1 fruit fly cellular context compared by ENCODE assay signal in genomic region chr3R:6170737-6171136, dm6.
A peak's percentile ranks its signal among the peaks of the same experiment; 100 is the strongest.
TF ChIP-seq lines count a peak whose summit lies in the region.

No protein-coding gene starts in this region.

TF ChIP-seq in whole organism, embryonic, 481 proteins besides CTCF, POLR2A, EP300 and RAD21 (continued from another document):
- TF ChIP-seq Ets97D (GFP tag; optimal IDR thresholded peaks at IDR 0.05; lab: Kevin White, UChicago) (peak; percentile 13), CG12659 (GFP tag; optimal IDR thresholded peaks at IDR 0.05; lab: Kevin White, UChicago) (no peak), vvl (GFP tag; IDR thresholded peaks at IDR 0.05; lab: Robert Waterston, UW) (peak; percentile 26), sens (GFP tag; lab: Kevin White, UChicago) (peak; percentile 49), CG10147 (GFP tag; optimal IDR thresholded peaks at IDR 0.05; lab: Kevin White, UChicago) (peak; percentile 23), CG16813 (GFP tag; IDR thresholded peaks at IDR 0.05; lab: Robert Waterston, UW; ENCODE audit: partially characterized antibody) (peak; percentile 53; the same call in 2 of the 3 replicates), CG7963 (GFP tag; IDR thresholded peaks at IDR 0.05; lab: Robert Waterston, UW; ENCODE audit: partially characterized antibody) (peak; percentile 31; the same call in 1 of the 3 replicates), CG13624 (GFP tag; optimal IDR thresholded peaks at IDR 0.05; lab: Kevin White, UChicago) (peak; percentile 5), yki (optimal IDR thresholded peaks at IDR 0.05; lab: Kevin White, UChicago) (peak; percentile 10), ato (GFP tag; IDR thresholded peaks at IDR 0.05; lab: Robert Waterston, UW; ENCODE audit: partially characterized antibody) (no peak), sisA (GFP tag; IDR thresholded peaks at IDR 0.05; lab: Robert Waterston, UW) (peak; percentile 33; the same call in 1 of the 2 replicates), Chrac-16 (GFP tag; optimal IDR thresholded peaks at IDR 0.05; lab: Kevin White, UChicago) (peak; percentile 18), sens-2 (GFP tag; IDR thresholded peaks at IDR 0.05; lab: Robert Waterston, UW) (no peak), CG3847 (GFP tag; IDR thresholded peaks at IDR 0.05; lab: Robert Waterston, UW) (0 out of 2 replicates have a peak, but pooled peaks have one; percentile 27), CG10267 (tag; optimal IDR thresholded peaks at IDR 0.05; lab: Kevin White, UChicago) (peak; percentile 7), bbx (GFP tag; IDR thresholded peaks at IDR 0.05; lab: Robert Waterston, UW; ENCODE audit: partially characterized antibody) (0 out of 2 replicates have a peak, but pooled peaks have one; percentile 29), Sry-δ (GFP tag; optimal IDR thresholded peaks at IDR 0.05; lab: Kevin White, UChicago) (peak; percentile 2), CG11456 (GFP tag; IDR thresholded peaks at IDR 0.05; lab: Robert Waterston, UW) (peak; percentile 60; the same call in 2 of the 3 replicates), CG32532 (GFP tag; IDR thresholded peaks at IDR 0.05; lab: Robert Waterston, UW) (peak; percentile 30; the same call in 1 of the 2 replicates), CG8290 (GFP tag; optimal IDR thresholded peaks at IDR 0.05; lab: Kevin White, UChicago) (peak; percentile 20), CG8290 (tag; optimal IDR thresholded peaks at IDR 0.05; lab: Kevin White, UChicago) (no peak), ERR (GFP tag; optimal IDR thresholded peaks at IDR 0.05; lab: Kevin White, UChicago) (peak; percentile 23), CG2678 (tag; optimal IDR thresholded peaks at IDR 0.05; lab: Kevin White, UChicago) (no peak), otp (GFP tag; IDR thresholded peaks at IDR 0.05; lab: Robert Waterston, UW) (no peak), CG10366 (GFP tag; IDR thresholded peaks at IDR 0.05; lab: Robert Waterston, UW) (no peak), repo (GFP tag; optimal IDR thresholded peaks at IDR 0.05; lab: Kevin White, UChicago) (no peak), CG30403 (GFP tag; optimal IDR thresholded peaks at IDR 0.05; lab: Kevin White, UChicago) (peak; percentile 7), maf-S (GFP tag; optimal IDR thresholded peaks at IDR 0.05; lab: Kevin White, UChicago) (peak; percentile 2), CG8478 (optimal IDR thresholded peaks at IDR 0.05; lab: Kevin White, UChicago) (peak; percentile 84), Myb (GFP tag; optimal IDR thresholded peaks at IDR 0.05; lab: Kevin White, UChicago) (peak; percentile 76), knrl (GFP tag; IDR thresholded peaks at IDR 0.05; lab: Robert Waterston, UW; ENCODE audit: partially characterized antibody) (peak; percentile 78), lilli (GFP tag; optimal IDR thresholded peaks at IDR 0.05; lab: Kevin White, UChicago) (peak; percentile 9), HLH4C (GFP tag; IDR thresholded peaks at IDR 0.05; lab: Robert Waterston, UW; ENCODE audit: partially characterized antibody) (no peak), CG6765 (GFP tag; optimal IDR thresholded peaks at IDR 0.05; lab: Kevin White, UChicago) (no peak), hkb (optimal IDR thresholded peaks at IDR 0.05; lab: Kevin White, UChicago) (peak; percentile 15), hkb (GFP tag; IDR thresholded peaks at IDR 0.05; lab: Robert Waterston, UW) (no peak), CG33213 (GFP tag; optimal IDR thresholded peaks at IDR 0.05; lab: Kevin White, UChicago) (peak; percentile 40), CG6791 (GFP tag; IDR thresholded peaks at IDR 0.05; lab: Robert Waterston, UW; ENCODE audit: partially characterized antibody) (peak; percentile 9; the same call in 1 of the 3 replicates), bcd (GFP tag; optimal IDR thresholded peaks at IDR 0.05; lab: Kevin White, UChicago) (peak; percentile 15), Trl (optimal IDR thresholded peaks at IDR 0.05; lab: Kevin White, UChicago) (no peak), Trl (GFP tag; optimal IDR thresholded peaks at IDR 0.05; lab: Kevin White, UChicago) (peak; percentile 15), CG31365 (tag; optimal IDR thresholded peaks at IDR 0.05; lab: Kevin White, UChicago) (peak; percentile 11), CG9932 (GFP tag; IDR thresholded peaks at IDR 0.05; lab: Robert Waterston, UW) (peak; percentile 22; the same call in 1 of the 2 replicates), CG10565 (GFP tag; optimal IDR thresholded peaks at IDR 0.05; lab: Kevin White, UChicago) (no peak), Dbx (GFP tag; IDR thresholded peaks at IDR 0.05; lab: Robert Waterston, UW) (peak; percentile 54; the same call in 2 of the 3 replicates), pzg (GFP tag; optimal IDR thresholded peaks at IDR 0.05; lab: Kevin White, UChicago) (peak; percentile 6), CG1603 (tag; optimal IDR thresholded peaks at IDR 0.05; lab: Kevin White, UChicago) (peak; percentile 50), Pdp1 (GFP tag; optimal IDR thresholded peaks at IDR 0.05; lab: Kevin White, UChicago) (peak in 1 of 2 experiments; percentile 69), gfzf (GFP tag; optimal IDR thresholded peaks at IDR 0.05; lab: Kevin White, UChicago) (peak; percentile 3), CG10959 (GFP tag; IDR thresholded peaks at IDR 0.05; lab: Robert Waterston, UW) (no peak), so (GFP tag; IDR thresholded peaks at IDR 0.05; lab: Robert Waterston, UW) (no peak), Dip2 (GFP tag; IDR thresholded peaks at IDR 0.05; lab: Robert Waterston, UW) (peak; percentile 53), Bgb (GFP tag; IDR thresholded peaks at IDR 0.05; lab: Robert Waterston, UW; ENCODE audit: partially characterized antibody) (peak; percentile 86), Opbp (GFP tag; IDR thresholded peaks at IDR 0.05; lab: Robert Waterston, UW; ENCODE audit: partially characterized antibody) (peak; percentile 61; the same call in 1 of the 3 replicates), vnd (GFP tag; IDR thresholded peaks at IDR 0.05; lab: Robert Waterston, UW; ENCODE audit: partially characterized antibody) (peak; percentile 23; the same call in 1 of the 3 replicates), CG10654 (GFP tag; optimal IDR thresholded peaks at IDR 0.05; lab: Kevin White, UChicago) (no peak), HmgZ (tag; optimal IDR thresholded peaks at IDR 0.05; lab: Kevin White, UChicago) (peak; percentile 73), zfh1 (GFP tag; IDR thresholded peaks at IDR 0.05; lab: Robert Waterston, UW) (peak; percentile 39; the same call in 2 of the 3 replicates), CG13894 (tag; optimal IDR thresholded peaks at IDR 0.05; lab: Kevin White, UChicago) (peak; percentile 28), Dip3 (GFP tag; optimal IDR thresholded peaks at IDR 0.05; lab: Kevin White, UChicago) (peak; percentile 23), slbo (GFP tag; IDR thresholded peaks at IDR 0.05; lab: Robert Waterston, UW) (peak; percentile 58; the same call in 1 of the 2 replicates), phol (tag; optimal IDR thresholded peaks at IDR 0.05; lab: Kevin White, UChicago) (peak; percentile 14), cwo (GFP tag; optimal IDR thresholded peaks at IDR 0.05; lab: Kevin White, UChicago) (no peak), CG2712 (tag; optimal IDR thresholded peaks at IDR 0.05; lab: Kevin White, UChicago) (peak; percentile 36), CG3163 (GFP tag; optimal IDR thresholded peaks at IDR 0.05; lab: Kevin White, UChicago) (peak; percentile 15), CG7839 (tag; optimal IDR thresholded peaks at IDR 0.05; lab: Kevin White, UChicago) (peak; percentile 13), Camta (GFP tag; optimal IDR thresholded peaks at IDR 0.05; lab: Kevin White, UChicago) (peak; percentile 2), CG4854 (GFP tag; optimal IDR thresholded peaks at IDR 0.05; lab: Kevin White, UChicago) (peak; percentile 8), Fer3 (tag; optimal IDR thresholded peaks at IDR 0.05; lab: Kevin White, UChicago) (no peak), CG42726 (GFP tag; IDR thresholded peaks at IDR 0.05; lab: Robert Waterston, UW; ENCODE audit: partially characterized antibody) (peak; percentile 81), CG9876 (GFP tag; optimal IDR thresholded peaks at IDR 0.05; lab: Kevin White, UChicago) (peak; percentile 39), nmo (GFP tag; optimal IDR thresholded peaks at IDR 0.05; lab: Kevin White, UChicago) (peak; percentile 19), CG15696 (tag; optimal IDR thresholded peaks at IDR 0.05; lab: Kevin White, UChicago) (peak; percentile 28), CG13287 (GFP tag; IDR thresholded peaks at IDR 0.05; lab: Robert Waterston, UW; ENCODE audit: partially characterized antibody) (peak; percentile 48; the same call in 1 of the 2 replicates), Lhr (GFP tag; optimal IDR thresholded peaks at IDR 0.05; lab: Kevin White, UChicago) (peak; percentile 80), CG7987 (GFP tag; optimal IDR thresholded peaks at IDR 0.05; lab: Kevin White, UChicago) (peak; percentile 12), dpn (GFP tag; optimal IDR thresholded peaks at IDR 0.05; lab: Kevin White, UChicago) (peak; percentile 3 to 45), stwl (tag; optimal IDR thresholded peaks at IDR 0.05; lab: Kevin White, UChicago) (peak; percentile 23), amos (GFP tag; IDR thresholded peaks at IDR 0.05; lab: Robert Waterston, UW; ENCODE audit: partially characterized antibody) (peak; percentile 75), prd (optimal IDR thresholded peaks at IDR 0.05; lab: Kevin White, UChicago) (peak in 1 of 2 experiments; percentile 63), prd (GFP tag; IDR thresholded peaks at IDR 0.05; lab: Robert Waterston, UW) (no peak), pum (GFP tag; optimal IDR thresholded peaks at IDR 0.05; lab: Kevin White, UChicago) (peak; percentile 7), Xbp1 (GFP tag; optimal IDR thresholded peaks at IDR 0.05; lab: Kevin White, UChicago) (peak; percentile 50), HLH54F (GFP tag; optimal IDR thresholded peaks at IDR 0.05; lab: Kevin White, UChicago) (peak; percentile 16), CG14710 (tag; optimal IDR thresholded peaks at IDR 0.05; lab: Kevin White, UChicago) (peak; percentile 39), Rfx (GFP tag; IDR thresholded peaks at IDR 0.05; lab: Robert Waterston, UW) (peak; percentile 50)
